Worm (Caenorhabditis elegans) whole organism, L4 larva: ENCODE data around the gene W10G6.6.

ENCODE experiments used
- F26F4.8 ChIP-seq: fragments of 200-800 bp; sonication (Bioruptor generic); conservative IDR thresholded peaks from 2 replicates; pipeline ENCODE4 v1.3.6; 2022; ENCODE audit warnings: missing genetic modification characterization, missing compliant biosample characterization
- F49E8.2 ChIP-seq: sonication (generic microtip); optimal IDR thresholded peaks from 2 replicates; lab custom pipeline; 2016; ENCODE audit warnings: missing compliant biosample characterization, mild to moderate bottlenecking, missing genetic modification characterization, borderline replicate concordance
- R02D3.7 ChIP-seq: fragments of 150-350 bp; sonication (generic microtip); optimal IDR thresholded peaks from 3 replicates; lab custom pipeline; 2014; ENCODE audit warnings: missing biosample characterization, missing genetic modification characterization
- T20F7.1 ChIP-seq: fragments of 200-800 bp; sonication (Bioruptor generic); optimal IDR thresholded peaks from 2 replicates; lab custom pipeline; 2018; ENCODE audit warnings: mild to moderate bottlenecking, missing genetic modification characterization, missing compliant biosample characterization
- aly-2 ChIP-seq: sonication (generic microtip); optimal IDR thresholded peaks from 2 replicates; lab custom pipeline; 2018; ENCODE audit warnings: missing biosample characterization, missing genetic modification characterization
- arid-1 ChIP-seq: fragments of 200-800 bp; sonication (Bioruptor generic); conservative IDR thresholded peaks from 2 replicates; pipeline ENCODE4 v1.3.6; 2022; ENCODE audit warnings: missing genetic modification reagents, missing genetic modification characterization, missing compliant biosample characterization
- attf-4 ChIP-seq: sonication (generic microtip); optimal IDR thresholded peaks from 3 replicates; lab custom pipeline; 2017; ENCODE audit warnings: missing biosample characterization, missing genetic modification characterization
- ceh-32 ChIP-seq: sonication (generic microtip); optimal IDR thresholded peaks from 2 replicates; lab custom pipeline; 2016; ENCODE audit warnings: mild to moderate bottlenecking, missing genetic modification characterization, missing compliant biosample characterization; ENCODE audit not compliant: poor library complexity
- ces-1 ChIP-seq: fragments of 150-350 bp; sonication (generic microtip); optimal IDR thresholded peaks from 4 replicates; lab custom pipeline; 2014; ENCODE audit warnings: missing biosample characterization, missing genetic modification reagents, missing genetic modification characterization
- cey-2 ChIP-seq: sonication (generic microtip); optimal IDR thresholded peaks from 3 replicates; lab custom pipeline; 2017; ENCODE audit warnings: missing genetic modification characterization, mild to moderate bottlenecking, missing compliant biosample characterization, antibody characterized with exemption, borderline replicate concordance; ENCODE audit not compliant: insufficient read depth
- ctbp-1 ChIP-seq: fragments of 200-800 bp; sonication (Bioruptor generic); IDR thresholded peaks from 2 replicates; pipeline ENCODE4 v1.3.6; 2022; ENCODE audit warnings: missing genetic modification reagents, missing genetic modification characterization, missing compliant biosample characterization
- daf-8 ChIP-seq: fragments of 200-800 bp; sonication (Bioruptor generic); IDR thresholded peaks from 2 replicates; pipeline ENCODE4 v1.3.6; 2022; ENCODE audit warnings: missing genetic modification characterization, missing compliant biosample characterization
- dmd-8 ChIP-seq: fragments of 200-800 bp; sonication (Bioruptor generic); IDR thresholded peaks from 2 replicates; pipeline ENCODE4 v1.3.6; 2022; ENCODE audit warnings: missing genetic modification characterization, missing compliant biosample characterization
- dpl-1 ChIP-seq: fragments of 150-350 bp; optimal IDR thresholded peaks from 2 replicates; lab custom pipeline; 2014; ENCODE audit warnings: missing biosample characterization, missing genetic modification reagents, missing genetic modification characterization
- egl-43 ChIP-seq: fragments of 200-800 bp; sonication (Bioruptor generic); IDR thresholded peaks from 2 replicates; pipeline ENCODE4 v1.3.6; 2022; ENCODE audit warnings: missing genetic modification reagents, missing genetic modification characterization, missing compliant biosample characterization
- fkh-10 ChIP-seq: fragments of 150-350 bp; optimal IDR thresholded peaks from 2 replicates; lab custom pipeline; 2014; ENCODE audit warnings: missing biosample characterization, missing genetic modification reagents, missing genetic modification characterization
- hif-1 ChIP-seq, 2 experiments: sonication (generic microtip); optimal IDR thresholded peaks; 2 replicates each; lab custom pipeline; 2016 to 2017; ENCODE audit warnings: missing compliant biosample characterization in 2 of 2, missing genetic modification characterization in 2 of 2, missing genetic modification reagents in 2 of 2, missing genotype in 2 of 2, mild to moderate bottlenecking in 1 of 2
- jun-1 ChIP-seq: fragments of 150-350 bp; optimal IDR thresholded peaks from 2 replicates; lab custom pipeline; 2014; ENCODE audit warnings: missing biosample characterization, missing genetic modification reagents, missing genetic modification characterization
- lin-1 ChIP-seq: fragments of 200-800 bp; sonication (Bioruptor generic); IDR thresholded peaks from 2 replicates; pipeline ENCODE4 v1.3.6; 2022; ENCODE audit warnings: missing genetic modification reagents, missing genetic modification characterization, missing compliant biosample characterization
- lin-15B ChIP-seq: fragments of 150-350 bp; sonication (generic microtip); optimal IDR thresholded peaks from 3 replicates; lab custom pipeline; 2014; ENCODE audit warnings: missing biosample characterization, missing genetic modification characterization
- lir-3 ChIP-seq: sonication (generic microtip); optimal IDR thresholded peaks from 2 replicates; lab custom pipeline; 2016; ENCODE audit warnings: mild to moderate bottlenecking, missing genetic modification characterization, missing compliant biosample characterization
- lsy-2 ChIP-seq, 2 experiments: fragments of 150-350 bp in 1 of 2; sonication (generic microtip) in 1 of 2; optimal IDR thresholded peaks; 2 replicates each; lab custom pipeline; 2014 to 2017; ENCODE audit warnings: missing biosample characterization in 2 of 2, missing genetic modification characterization in 2 of 2
- mdt-29 ChIP-seq: fragments of 200-800 bp; sonication (Bioruptor generic); IDR thresholded peaks from 2 replicates; pipeline ENCODE4 v1.3.6; 2022; ENCODE audit warnings: missing genetic modification reagents, missing genetic modification characterization, missing compliant biosample characterization
- mes-2 ChIP-seq: sonication (generic microtip); optimal IDR thresholded peaks from 2 replicates; lab custom pipeline; 2016; ENCODE audit warnings: missing genotype, mild to moderate bottlenecking, missing genetic modification characterization, missing compliant biosample characterization; ENCODE audit not compliant: poor library complexity, severe bottlenecking
- nhr-10 ChIP-seq: fragments of 150-350 bp; optimal IDR thresholded peaks from 2 replicates; lab custom pipeline; 2014; ENCODE audit warnings: missing biosample characterization, missing genetic modification characterization
- nhr-111 ChIP-seq: fragments of 200-800 bp; sonication (Bioruptor generic); optimal IDR thresholded peaks from 2 replicates; lab custom pipeline; 2018; ENCODE audit warnings: mild to moderate bottlenecking, missing genetic modification characterization, missing compliant biosample characterization
- nhr-25 ChIP-seq: sonication (generic microtip); optimal IDR thresholded peaks from 2 replicates; lab custom pipeline; 2017; ENCODE audit warnings: missing genetic modification characterization, mild to moderate bottlenecking, missing compliant biosample characterization, antibody characterized with exemption, moderate library complexity, borderline replicate concordance; ENCODE audit not compliant: insufficient read depth
- nhr-28 ChIP-seq: fragments of 150-350 bp; optimal IDR thresholded peaks from 2 replicates; lab custom pipeline; 2014; ENCODE audit warnings: missing biosample characterization, missing genetic modification characterization
- pha-4 ChIP-seq, 2 experiments: fragments of 150-350 bp in 1 of 2; fragments of 200-800 bp in 1 of 2; sonication (Bioruptor generic) in 1 of 2; IDR thresholded peaks in 1 of 2; optimal IDR thresholded peaks in 1 of 2; 2 replicates each; pipeline versions ENCODE4 v1.3.6 to Lab custom; 2014 to 2022; ENCODE audit warnings: missing genetic modification characterization in 2 of 2, missing genetic modification reagents in 2 of 2, missing biosample characterization in 1 of 2, missing compliant biosample characterization in 1 of 2
- saeg-2 ChIP-seq: fragments of 200-800 bp; sonication (Bioruptor generic); IDR thresholded peaks from 2 replicates; pipeline ENCODE4 v1.3.6; 2022; ENCODE audit warnings: missing genetic modification reagents, missing genetic modification characterization, missing compliant biosample characterization
- set-16 ChIP-seq: fragments of 200-800 bp; sonication (Bioruptor generic); IDR thresholded peaks from 2 replicates; pipeline ENCODE4 v1.3.6; 2022; ENCODE audit warnings: missing genetic modification reagents, missing genetic modification characterization, missing compliant biosample characterization
- snpc-1.2 ChIP-seq: fragments of 200-800 bp; sonication (Bioruptor generic); IDR thresholded peaks from 2 replicates; pipeline ENCODE4 v1.3.6; 2022; ENCODE audit warnings: missing genetic modification reagents, missing genetic modification characterization, missing compliant biosample characterization
- snpc-4 ChIP-seq: fragments of 150-350 bp; optimal IDR thresholded peaks from 2 replicates; lab custom pipeline; 2014; ENCODE audit warnings: missing biosample characterization, missing genetic modification characterization
- tra-1 ChIP-seq: fragments of 200-800 bp; sonication (Bioruptor generic); IDR thresholded peaks from 2 replicates; pipeline ENCODE4 v1.3.6; 2022; ENCODE audit warnings: missing genetic modification reagents, missing genetic modification characterization, missing compliant biosample characterization
- unc-39 ChIP-seq: sonication (generic microtip); optimal IDR thresholded peaks from 2 replicates; lab custom pipeline; 2017; ENCODE audit warnings: missing biosample characterization, missing genetic modification characterization
- unc-62 ChIP-seq, 3 experiments: fragments of 150-350 bp in 1 of 3; sonication (generic microtip); optimal IDR thresholded peaks in 2 of 3; peaks in 1 of 3; 1 replicate in 1 of 3; 2 replicates in 2 of 3; lab custom pipeline; 2014 to 2017; ENCODE audit warnings: missing biosample characterization in 3 of 3, missing genetic modification characterization in 3 of 3, missing genetic modification reagents in 3 of 3, missing genotype in 1 of 3
- vab-7 ChIP-seq: fragments of 200-800 bp; sonication (Bioruptor generic); IDR thresholded peaks from 2 replicates; pipeline ENCODE4 v1.3.6; 2022; ENCODE audit warnings: missing genetic modification reagents, missing genetic modification characterization, missing compliant biosample characterization
- zag-1 ChIP-seq: fragments of 150-350 bp; optimal IDR thresholded peaks from 2 replicates; lab custom pipeline; 2014; ENCODE audit warnings: missing biosample characterization, missing genetic modification characterization
- zip-11 ChIP-seq: fragments of 200-800 bp; sonication (Bioruptor generic); IDR thresholded peaks from 2 replicates; pipeline ENCODE4 v1.3.6; 2022; ENCODE audit warnings: missing genetic modification characterization, missing compliant biosample characterization
- zip-2 ChIP-seq: fragments of 150-350 bp; optimal IDR thresholded peaks from 2 replicates; lab custom pipeline; 2014; ENCODE audit warnings: missing biosample characterization, missing genetic modification characterization
- ztf-11 ChIP-seq: fragments of 150-350 bp; optimal IDR thresholded peaks from 2 replicates; lab custom pipeline; 2014; ENCODE audit warnings: missing biosample characterization, missing genetic modification characterization

Gene W10G6.6

DNA sequence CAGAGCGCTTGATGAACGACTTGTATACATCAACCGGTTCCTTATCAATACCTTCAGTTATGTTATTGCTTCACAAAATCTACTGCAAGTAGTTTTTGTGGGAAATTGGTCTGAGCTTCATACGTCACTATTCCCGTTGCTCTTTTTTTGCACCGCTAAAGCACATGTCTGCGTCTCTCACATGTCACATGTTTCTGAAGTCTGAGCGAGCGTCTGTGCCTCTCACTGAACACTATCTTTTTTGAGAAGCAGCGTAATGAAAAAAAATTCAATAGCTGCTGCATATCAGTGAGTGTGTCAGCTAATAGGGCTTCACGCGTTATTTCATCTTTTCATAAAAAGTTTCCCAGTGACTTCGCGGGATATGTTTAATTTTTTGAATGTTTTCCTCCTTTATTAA lies 32.3 kb downstream of the W10G6.6 start (continued):
- TF ChIP-seq pha-4 (GFP tag; IDR thresholded peaks at IDR 0.05; lab: Robert Waterston, UW): no peak
- no peak for TF ChIP-seq pha-4 (tag; optimal IDR thresholded peaks at IDR 0.05; lab: Kevin White, UChicago)
- peak; percentile 21 for TF ChIP-seq nhr-28
- no peak for TF ChIP-seq nhr-111 (GFP tag; lab: Kevin White, UChicago)
- no peak for TF ChIP-seq aly-2
- no peak for TF ChIP-seq mdt-29 (GFP tag; lab: Robert Waterston, UW)
- no peak for TF ChIP-seq dmd-8 (GFP tag; lab: Robert Waterston, UW)
- no peak for TF ChIP-seq lin-1 (GFP tag; lab: Robert Waterston, UW)
- no peak for TF ChIP-seq nhr-10 (tag; lab: Kevin White, UChicago)
- TF ChIP-seq ctbp-1 (GFP tag; lab: Robert Waterston, UW): no peak
- TF ChIP-seq set-16 (GFP tag; lab: Robert Waterston, UW): no peak
- no peak for TF ChIP-seq ztf-11 (tag; lab: Kevin White, UChicago)
- TF ChIP-seq zip-2 (tag; lab: Kevin White, UChicago): no peak
- TF ChIP-seq F49E8.2 (tag; lab: Kevin White, UChicago): no peak
- no peak for TF ChIP-seq daf-8 (GFP tag; lab: Robert Waterston, UW)
- TF ChIP-seq lir-3 (tag; lab: Kevin White, UChicago): no peak
- no peak for TF ChIP-seq unc-39 (tag; lab: Kevin White, UChicago)
- no peak for TF ChIP-seq zip-11
- TF ChIP-seq dpl-1 (GFP tag; lab: Kevin White, UChicago): no peak
- TF ChIP-seq nhr-25 (tag; lab: Kevin White, UChicago): no peak
- no peak for TF ChIP-seq attf-4 (tag; lab: Kevin White, UChicago)
- TF ChIP-seq zag-1 (tag; lab: Kevin White, UChicago): no peak
- TF ChIP-seq arid-1 (GFP tag; lab: Robert Waterston, UW): no peak

DNA sequence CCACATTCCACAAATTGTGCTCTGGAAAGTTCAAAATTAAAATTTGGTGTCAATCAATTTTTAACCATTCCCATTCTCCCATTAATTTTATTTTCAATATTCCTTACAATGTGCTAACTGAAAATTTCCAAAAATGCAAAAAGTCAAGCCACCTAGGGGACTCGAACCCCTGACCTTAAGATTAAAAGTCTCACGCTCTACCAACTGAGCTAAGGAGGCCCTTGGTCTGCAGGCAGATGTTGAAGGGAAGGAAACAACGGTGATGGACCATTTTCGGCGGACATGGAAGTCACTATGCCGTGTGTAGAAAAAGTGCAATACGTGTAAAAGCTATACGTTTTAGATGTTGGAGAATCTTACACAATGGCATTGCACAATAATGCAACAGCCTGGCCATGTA lies 32.8 kb downstream of the W10G6.6 start:
- TF ChIP-seq dpl-1 (GFP tag; lab: Kevin White, UChicago): no peak
- TF ChIP-seq lsy-2 (tag; optimal IDR thresholded peaks at IDR 0.05; lab: Kevin White, UChicago): no peak
- TF ChIP-seq mdt-29 (GFP tag; lab: Robert Waterston, UW): no peak
- TF ChIP-seq mes-2 (tag; lab: Kevin White, UChicago): no peak
- no peak for TF ChIP-seq saeg-2
- TF ChIP-seq tra-1: peak; percentile 15; the same call in 1 of the 2 replicates
- TF ChIP-seq R02D3.7 (tag; lab: Kevin White, UChicago): no peak
- no peak for TF ChIP-seq jun-1
- no peak for TF ChIP-seq lin-15B (tag; lab: Kevin White, UChicago)
- no peak for TF ChIP-seq hif-1 (tag; optimal IDR thresholded peaks at IDR 0.05; lab: Kevin White, UChicago)
- TF ChIP-seq snpc-4 (tag; lab: Kevin White, UChicago): no peak
- no peak for TF ChIP-seq ceh-32 (tag; lab: Kevin White, UChicago)
- TF ChIP-seq dmd-8 (GFP tag; lab: Robert Waterston, UW): 0 out of 2 replicates have a peak, but pooled peaks have one; percentile 25
- TF ChIP-seq zag-1 (tag; lab: Kevin White, UChicago): no peak
- no peak for TF ChIP-seq fkh-10 (GFP tag; lab: Kevin White, UChicago)
- TF ChIP-seq F26F4.8 (GFP tag; lab: Robert Waterston, UW): 0 out of 2 replicates have a peak, but pooled peaks have one; percentile 57
- TF ChIP-seq egl-43: 0 out of 2 replicates have a peak, but pooled peaks have one; percentile 34
- TF ChIP-seq vab-7 (GFP tag; lab: Robert Waterston, UW): 0 out of 2 replicates have a peak, but pooled peaks have one; percentile 36
- peak in 1 of 2 experiments; percentile 65 for TF ChIP-seq unc-62 (GFP tag; optimal IDR thresholded peaks at IDR 0.05 in 1 of 2; lab: Kevin White, UChicago)
- TF ChIP-seq unc-62 (tag; optimal IDR thresholded peaks at IDR 0.05; lab: Kevin White, UChicago): no peak
- no peak for TF ChIP-seq cey-2 (tag; lab: Kevin White, UChicago)
- no peak for TF ChIP-seq ces-1 (GFP tag; lab: Kevin White, UChicago)
- no peak for TF ChIP-seq T20F7.1 (GFP tag; lab: Kevin White, UChicago)
- peak; percentile 54; the same call in 1 of the 2 replicates for TF ChIP-seq snpc-1.2 (GFP tag; lab: Robert Waterston, UW)
- TF ChIP-seq, all 104 proteins: peak for 7
